Worm (Caenorhabditis elegans) whole organism, L1 larva: ENCODE data around the gene fip-2.

Source experiments
- C04F5.9 ChIP-seq: sonication (generic microtip); optimal IDR thresholded peaks from 2 replicates; lab custom pipeline; 2016; ENCODE audit warnings: missing genetic modification characterization, missing compliant biosample characterization
- C16A3.4 ChIP-seq: fragments of 150-350 bp; optimal IDR thresholded peaks from 2 replicates; lab custom pipeline; 2014; ENCODE audit warnings: missing biosample characterization, missing genetic modification characterization
- F16B12.6 ChIP-seq: fragments of 150-350 bp; optimal IDR thresholded peaks from 2 replicates; lab custom pipeline; 2014; ENCODE audit warnings: missing biosample characterization, missing genetic modification characterization
- aha-1 ChIP-seq: fragments of 150-350 bp; optimal IDR thresholded peaks from 2 replicates; lab custom pipeline; 2014; ENCODE audit warnings: missing biosample characterization, missing genetic modification characterization
- blmp-1 ChIP-seq: fragments of 150-350 bp; optimal IDR thresholded peaks from 2 replicates; lab custom pipeline; 2014; ENCODE audit warnings: missing biosample characterization, missing genetic modification characterization
- ceh-8 ChIP-seq: fragments of 200-800 bp; sonication (Bioruptor generic); optimal IDR thresholded peaks from 2 replicates; lab custom pipeline; 2018; ENCODE audit warnings: mild to moderate bottlenecking, missing genetic modification characterization, moderate library complexity, missing compliant biosample characterization
- ceh-82 ChIP-seq, 3 experiments: fragments of 150-350 bp in 1 of 3; sonication (generic microtip) in 2 of 3; optimal IDR thresholded peaks; 2 replicates each; lab custom pipeline; 2014 to 2017; ENCODE audit warnings: missing biosample characterization in 3 of 3, missing genetic modification characterization in 3 of 3
- ceh-90 ChIP-seq: sonication (generic microtip); optimal IDR thresholded peaks from 2 replicates; lab custom pipeline; 2016; ENCODE audit warnings: missing genetic modification characterization, missing compliant biosample characterization
- efl-1 ChIP-seq, 4 experiments: fragments of 150-350 bp; optimal IDR thresholded peaks in 3 of 4; peaks in 1 of 4; 1 replicate in 1 of 4; 2 replicates in 3 of 4; lab custom pipeline; 2014; ENCODE audit warnings: missing biosample characterization in 2 of 4, missing genetic modification characterization in 2 of 4, missing genetic modification reagents in 2 of 4
- egl-13 ChIP-seq: sonication (generic microtip); optimal IDR thresholded peaks from 2 replicates; lab custom pipeline; 2016; ENCODE audit warnings: missing genotype, missing genetic modification reagents, missing genetic modification characterization, missing compliant biosample characterization
- elt-2 ChIP-seq: sonication (generic microtip); optimal IDR thresholded peaks from 2 replicates; lab custom pipeline; 2016; ENCODE audit warnings: missing genetic modification characterization, mild to moderate bottlenecking, inconsistent platforms, missing compliant biosample characterization, missing genetic modification reagents
- elt-3 ChIP-seq, 6 experiments: fragments of 150-350 bp in 1 of 6; sonication (generic microtip); optimal IDR thresholded peaks; 2 replicates each; lab custom pipeline; 2017 to 2018; ENCODE audit warnings: missing biosample characterization in 6 of 6, missing genetic modification characterization in 6 of 6, inconsistent platforms in 1 of 6
- grh-1 ChIP-seq: fragments of 200-800 bp; sonication (Bioruptor generic); IDR thresholded peaks from 2 replicates; pipeline ENCODE4 v1.3.6; 2022; ENCODE audit warnings: missing genetic modification reagents, missing genetic modification characterization, missing compliant biosample characterization
- hlh-17 ChIP-seq: fragments of 200-800 bp; sonication (Bioruptor generic); optimal IDR thresholded peaks from 2 replicates; lab custom pipeline; 2018; ENCODE audit warnings: missing genetic modification characterization, mild to moderate bottlenecking, missing compliant biosample characterization, moderate library complexity, borderline replicate concordance
- jun-1 ChIP-seq: fragments of 150-350 bp; optimal IDR thresholded peaks from 2 replicates; lab custom pipeline; 2014; ENCODE audit warnings: missing biosample characterization, missing genetic modification reagents, missing genetic modification characterization
- lin-13 ChIP-seq: fragments of 150-350 bp; optimal IDR thresholded peaks from 2 replicates; lab custom pipeline; 2014; ENCODE audit warnings: missing biosample characterization, missing genetic modification reagents, missing genetic modification characterization
- lin-14 ChIP-seq: fragments of 200-800 bp; sonication (Bioruptor generic); optimal IDR thresholded peaks from 2 replicates; lab custom pipeline; 2018; ENCODE audit warnings: mild to moderate bottlenecking, missing genetic modification characterization, moderate library complexity, missing compliant biosample characterization
- lin-15B ChIP-seq: fragments of 150-350 bp; sonication (generic microtip); optimal IDR thresholded peaks from 3 replicates; lab custom pipeline; 2014; ENCODE audit warnings: missing biosample characterization, missing genetic modification characterization
- lin-35 ChIP-seq, 2 experiments: fragments of 150-350 bp; optimal IDR thresholded peaks; 2 replicates each; lab custom pipeline; 2014; ENCODE audit warnings: missing biosample characterization in 2 of 2, missing genetic modification characterization in 2 of 2, missing genetic modification reagents in 2 of 2
- mab-9 ChIP-seq: fragments of 200-800 bp; sonication (Bioruptor generic); IDR thresholded peaks from 2 replicates; pipeline ENCODE4 v1.3.6; 2022; ENCODE audit warnings: missing genetic modification reagents, missing genetic modification characterization, missing compliant biosample characterization
- mdl-1 ChIP-seq, 2 experiments: fragments of 150-350 bp; optimal IDR thresholded peaks; 2 replicates each; lab custom pipeline; 2014 to 2017; ENCODE audit warnings: missing biosample characterization in 2 of 2, missing genetic modification characterization in 2 of 2, inconsistent platforms in 1 of 2
- mep-1 ChIP-seq: fragments of 150-350 bp; optimal IDR thresholded peaks from 2 replicates; lab custom pipeline; 2014; ENCODE audit warnings: missing biosample characterization, missing genetic modification characterization
- nhr-11 ChIP-seq: fragments of 150-350 bp; optimal IDR thresholded peaks from 2 replicates; lab custom pipeline; 2014; ENCODE audit warnings: missing biosample characterization, missing genetic modification characterization
- nhr-12 ChIP-seq: sonication (generic microtip); optimal IDR thresholded peaks from 2 replicates; lab custom pipeline; 2017; ENCODE audit warnings: missing biosample characterization, missing genetic modification characterization
- nhr-19 ChIP-seq: fragments of 200-800 bp; sonication (Bioruptor generic); conservative IDR thresholded peaks from 2 replicates; pipeline ENCODE4 v1.3.6; 2022; ENCODE audit warnings: missing genetic modification characterization, missing compliant biosample characterization
- nhr-20 ChIP-seq: sonication (generic microtip); optimal IDR thresholded peaks from 2 replicates; lab custom pipeline; 2016; ENCODE audit warnings: mild to moderate bottlenecking, missing genetic modification characterization, missing compliant biosample characterization
- nhr-47 ChIP-seq: sonication (generic microtip); optimal IDR thresholded peaks from 2 replicates; lab custom pipeline; 2016; ENCODE audit warnings: mild to moderate bottlenecking, missing genetic modification characterization, moderate library complexity, missing compliant biosample characterization
- nhr-71 ChIP-seq: sonication (generic microtip); optimal IDR thresholded peaks from 2 replicates; lab custom pipeline; 2016; ENCODE audit warnings: mild to moderate bottlenecking, missing genetic modification characterization, moderate library complexity, missing compliant biosample characterization
- nhr-77 ChIP-seq: fragments of 150-350 bp; optimal IDR thresholded peaks from 2 replicates; lab custom pipeline; 2014; ENCODE audit warnings: missing biosample characterization, missing genetic modification characterization
- nhr-85 ChIP-seq: sonication (generic microtip); peaks from one replicate; lab custom pipeline; 2016; ENCODE audit warnings: missing genetic modification characterization, inconsistent platforms, missing compliant biosample characterization
- nhr-90 ChIP-seq: sonication (generic microtip); optimal IDR thresholded peaks from 2 replicates; lab custom pipeline; 2016; ENCODE audit warnings: mild to moderate bottlenecking, missing genetic modification characterization, missing compliant biosample characterization; ENCODE audit not compliant: poor library complexity
- tbx-2 ChIP-seq: sonication (generic microtip); optimal IDR thresholded peaks from 2 replicates; lab custom pipeline; 2016; ENCODE audit warnings: missing genetic modification characterization, missing compliant biosample characterization
- unc-98 ChIP-seq: fragments of 200-800 bp; sonication (Bioruptor generic); IDR thresholded peaks from 2 replicates; pipeline ENCODE4 v1.3.6; 2022; ENCODE audit warnings: missing genetic modification characterization, missing compliant biosample characterization
- vab-15 ChIP-seq: sonication (generic microtip); optimal IDR thresholded peaks from 2 replicates; lab custom pipeline; 2017; ENCODE audit warnings: missing genotype, mild to moderate bottlenecking, missing genetic modification characterization, missing compliant biosample characterization
- xbp-1 ChIP-seq: sonication (generic microtip); optimal IDR thresholded peaks from 2 replicates; lab custom pipeline; 2016; ENCODE audit warnings: missing genetic modification characterization, missing compliant biosample characterization
- zip-4 ChIP-seq: fragments of 200-800 bp; sonication (Bioruptor generic); optimal IDR thresholded peaks from 2 replicates; lab custom pipeline; 2018; ENCODE audit warnings: mild to moderate bottlenecking, missing genetic modification characterization, moderate library complexity, missing compliant biosample characterization
- ztf-11 ChIP-seq, 2 experiments: sonication (generic microtip); optimal IDR thresholded peaks; 2 replicates each; lab custom pipeline; 2016 to 2017; ENCODE audit warnings: missing genetic modification characterization in 2 of 2, missing biosample characterization in 1 of 2, missing compliant biosample characterization in 1 of 2
- ztf-4 ChIP-seq: fragments of 150-350 bp; optimal IDR thresholded peaks from 2 replicates; lab custom pipeline; 2014; ENCODE audit warnings: missing biosample characterization, missing genetic modification characterization

Gene fip-2

ce11 chrV:9079965-9080432, 12.2 kb downstream of the fip-2 start:
- TF ChIP-seq lin-35 (GFP tag; optimal IDR thresholded peaks at IDR 0.05; lab: Kevin White, UChicago) (peak in 1 of 2 experiments; percentile 53), lin-14 (GFP tag; lab: Kevin White, UChicago) (peak; percentile 11), mdl-1 (tag; optimal IDR thresholded peaks at IDR 0.05; lab: Kevin White, UChicago) (peak in 1 of 2 experiments; percentile 65), nhr-20 (tag; lab: Kevin White, UChicago) (peak; percentile 33), F16B12.6 (tag; lab: Kevin White, UChicago) (no peak), egl-13 (peak; percentile 14), ceh-82 (tag; optimal IDR thresholded peaks at IDR 0.05; lab: Kevin White, UChicago) (no peak), nhr-71 (tag; lab: Kevin White, UChicago) (peak; percentile 46), nhr-90 (tag; lab: Kevin White, UChicago) (peak; percentile 52), elt-2 (peak; percentile 97), nhr-19 (peak; percentile 25; the same call in 1 of the 2 replicates), efl-1 (optimal IDR thresholded peaks at IDR 0.05; lab: Kevin White, UChicago) (no peak), efl-1 (GFP tag; optimal IDR thresholded peaks at IDR 0.05 in 1 of 2; lab: Kevin White, UChicago) (peak in 1 of 2 experiments; percentile 89), unc-98 (GFP tag; lab: Robert Waterston, UW) (no peak)

ce11 chrV:9081410-9081809, 13.6 kb downstream of the fip-2 start:
- peak; percentile 16 for TF ChIP-seq jun-1 (tag; lab: Kevin White, UChicago)
- peak; percentile 24 for TF ChIP-seq lin-14 (GFP tag; lab: Kevin White, UChicago)
- TF ChIP-seq mdl-1 (tag; optimal IDR thresholded peaks at IDR 0.05; lab: Kevin White, UChicago), result peak in 1 of 2 experiments; percentile 7
- TF ChIP-seq C16A3.4 (tag; lab: Kevin White, UChicago), result no peak
- TF ChIP-seq elt-2, result peak; percentile 26
- TF ChIP-seq, all 84 proteins: peak for 4

ce11 chrV:9082350-9082749, 14.6 kb downstream of the fip-2 start:
- TF ChIP-seq blmp-1 (tag; lab: Kevin White, UChicago) (peak; percentile 62), nhr-11 (no peak)

ce11 chrV:9084252-9084651, 16.5 kb downstream of the fip-2 start:
- TF ChIP-seq lin-15B (tag; lab: Kevin White, UChicago), result no peak
- no peak for TF ChIP-seq egl-13
- TF ChIP-seq tbx-2 (tag; lab: Kevin White, UChicago), result peak; percentile 27
- no peak for TF ChIP-seq aha-1 (tag; lab: Kevin White, UChicago)
- peak; percentile 47 for TF ChIP-seq blmp-1 (tag; lab: Kevin White, UChicago)
- TF ChIP-seq ceh-8 (GFP tag; lab: Kevin White, UChicago), result no peak
- no peak for TF ChIP-seq nhr-47 (tag; lab: Kevin White, UChicago)
- no peak for TF ChIP-seq hlh-17 (GFP tag; lab: Kevin White, UChicago)
- no peak for TF ChIP-seq ztf-4 (tag; lab: Kevin White, UChicago)
- TF ChIP-seq mab-9, result no peak
- TF ChIP-seq unc-98 (GFP tag; lab: Robert Waterston, UW), result no peak
- TF ChIP-seq nhr-12 (tag; lab: Kevin White, UChicago), result no peak
- peak; percentile 53 for TF ChIP-seq grh-1 (GFP tag; lab: Robert Waterston, UW)
- no peak for TF ChIP-seq ceh-90 (tag; lab: Kevin White, UChicago)
- TF ChIP-seq lin-13 (GFP tag; lab: Kevin White, UChicago), result no peak
- TF ChIP-seq elt-2, result no peak
- TF ChIP-seq nhr-77, result no peak
- peak; percentile 39 for TF ChIP-seq nhr-20 (tag; lab: Kevin White, UChicago)
- no peak for TF ChIP-seq ceh-82 (tag; optimal IDR thresholded peaks at IDR 0.05; lab: Kevin White, UChicago)
- TF ChIP-seq lin-14 (GFP tag; lab: Kevin White, UChicago), result peak; percentile 40
- no peak for TF ChIP-seq ztf-11 (tag; optimal IDR thresholded peaks at IDR 0.05; lab: Kevin White, UChicago)
- no peak for TF ChIP-seq mep-1 (tag; lab: Kevin White, UChicago)
- TF ChIP-seq nhr-85 (tag; lab: Kevin White, UChicago), result peak; percentile 80
- peak in 2 of 6 experiments; percentile 9 to 12 for TF ChIP-seq elt-3 (tag; optimal IDR thresholded peaks at IDR 0.05; lab: Kevin White, UChicago)
- 0 out of 2 replicates have a peak, but pooled peaks have one; percentile 23 for TF ChIP-seq nhr-19
- TF ChIP-seq nhr-71 (tag; lab: Kevin White, UChicago), result peak; percentile 32
- no peak for TF ChIP-seq xbp-1 (tag; lab: Kevin White, UChicago)
- peak in 1 of 2 experiments; percentile 24 for TF ChIP-seq lin-35 (GFP tag; optimal IDR thresholded peaks at IDR 0.05; lab: Kevin White, UChicago)
- TF ChIP-seq zip-4 (GFP tag; lab: Kevin White, UChicago), result no peak
- no peak for TF ChIP-seq vab-15
- TF ChIP-seq C04F5.9 (tag; lab: Kevin White, UChicago), result no peak
